Worm (Caenorhabditis elegans) whole organism, late embryonic: ENCODE measurements around the gene scc-3.

Source experiments
- C08G9.2 ChIP-seq: sonication (generic microtip); optimal IDR thresholded peaks from 2 replicates; lab custom pipeline; 2016; ENCODE audit warnings: mild to moderate bottlenecking, missing genetic modification characterization, moderate library complexity, missing compliant biosample characterization
- K09A11.1 ChIP-seq: sonication (generic microtip); optimal IDR thresholded peaks from 2 replicates; lab custom pipeline; 2017; ENCODE audit warnings: antibody characterized with exemption, mild to moderate bottlenecking, missing genetic modification characterization, missing compliant biosample characterization; ENCODE audit not compliant: insufficient read depth
- T23F11.4 ChIP-seq: fragments of 200-800 bp; sonication (Bioruptor generic); optimal IDR thresholded peaks from 2 replicates; lab custom pipeline; 2018; ENCODE audit warnings: mild to moderate bottlenecking, missing genetic modification characterization, missing compliant biosample characterization
- ama-1 ChIP-seq: fragments of 150-350 bp; optimal IDR thresholded peaks from 2 replicates; lab custom pipeline; 2014
- ceh-14 ChIP-seq: sonication (generic microtip); optimal IDR thresholded peaks from 2 replicates; lab custom pipeline; 2016; ENCODE audit warnings: missing genotype, missing genetic modification characterization, missing compliant biosample characterization
- ceh-18 ChIP-seq: sonication (generic microtip); optimal IDR thresholded peaks from 2 replicates; lab custom pipeline; 2016; ENCODE audit warnings: missing genetic modification characterization, missing compliant biosample characterization
- ceh-2 ChIP-seq: sonication (generic microtip); optimal IDR thresholded peaks from 2 replicates; lab custom pipeline; 2016; ENCODE audit warnings: missing genotype, missing genetic modification characterization, missing compliant biosample characterization
- ceh-24 ChIP-seq: sonication (generic microtip); optimal IDR thresholded peaks from 2 replicates; lab custom pipeline; 2016; ENCODE audit warnings: mild to moderate bottlenecking, missing genetic modification characterization, missing compliant biosample characterization
- ceh-30 ChIP-seq: fragments of 150-350 bp; optimal IDR thresholded peaks from 2 replicates; lab custom pipeline; 2014; ENCODE audit warnings: missing biosample characterization, missing genetic modification characterization
- ceh-31 ChIP-seq: sonication (generic microtip); optimal IDR thresholded peaks from 2 replicates; lab custom pipeline; 2016; ENCODE audit warnings: missing genetic modification characterization, missing compliant biosample characterization
- ceh-34 ChIP-seq: sonication (generic microtip); optimal IDR thresholded peaks from 2 replicates; lab custom pipeline; 2016; ENCODE audit warnings: mild to moderate bottlenecking, missing genetic modification characterization, missing compliant biosample characterization
- ceh-6 ChIP-seq: fragments of 200-800 bp; sonication (Bioruptor generic); optimal IDR thresholded peaks from 2 replicates; lab custom pipeline; 2018; ENCODE audit warnings: mild to moderate bottlenecking, missing genetic modification characterization, missing compliant biosample characterization
- ceh-9 ChIP-seq: sonication (generic microtip); optimal IDR thresholded peaks from 2 replicates; lab custom pipeline; 2016; ENCODE audit warnings: mild to moderate bottlenecking, missing genetic modification characterization, inconsistent platforms, missing compliant biosample characterization
- dmd-4 ChIP-seq: sonication (generic microtip); optimal IDR thresholded peaks from 2 replicates; lab custom pipeline; 2016; ENCODE audit warnings: borderline replicate concordance, missing genetic modification characterization, missing compliant biosample characterization
- dve-1 ChIP-seq: sonication (generic microtip); optimal IDR thresholded peaks from 2 replicates; lab custom pipeline; 2017; ENCODE audit warnings: antibody characterized with exemption, mild to moderate bottlenecking, missing genetic modification characterization, missing compliant biosample characterization
- elt-4 ChIP-seq: sonication (generic microtip); optimal IDR thresholded peaks from 2 replicates; lab custom pipeline; 2016; ENCODE audit warnings: missing genetic modification characterization, missing compliant biosample characterization
- ets-4 ChIP-seq: sonication (generic microtip); optimal IDR thresholded peaks from 2 replicates; lab custom pipeline; 2016; ENCODE audit warnings: missing genetic modification characterization, missing compliant biosample characterization
- eyg-1 ChIP-seq: sonication (generic microtip); optimal IDR thresholded peaks from 2 replicates; lab custom pipeline; 2016; ENCODE audit warnings: missing genotype, missing genetic modification characterization, missing compliant biosample characterization
- fkh-6 ChIP-seq: sonication (generic microtip); optimal IDR thresholded peaks from 2 replicates; lab custom pipeline; 2016; ENCODE audit warnings: missing genetic modification characterization, missing compliant biosample characterization
- hlh-6 ChIP-seq: sonication (generic microtip); optimal IDR thresholded peaks from 2 replicates; lab custom pipeline; 2016; ENCODE audit warnings: missing genotype, missing genetic modification characterization, missing compliant biosample characterization
- hlh-8 ChIP-seq: sonication (generic microtip); optimal IDR thresholded peaks from 2 replicates; lab custom pipeline; 2016; ENCODE audit warnings: missing genotype, missing genetic modification characterization, missing compliant biosample characterization
- lim-6 ChIP-seq: sonication (generic microtip); optimal IDR thresholded peaks from 2 replicates; lab custom pipeline; 2016; ENCODE audit warnings: missing genetic modification characterization, missing compliant biosample characterization
- lin-11 ChIP-seq: fragments of 200-800 bp; sonication (Bioruptor generic); optimal IDR thresholded peaks from 2 replicates; lab custom pipeline; 2018; ENCODE audit warnings: mild to moderate bottlenecking, missing genetic modification characterization, missing compliant biosample characterization
- madf-2 ChIP-seq: sonication (generic microtip); optimal IDR thresholded peaks from 2 replicates; lab custom pipeline; 2017; ENCODE audit warnings: missing genetic modification characterization, missing compliant biosample characterization
- nhr-11 ChIP-seq: fragments of 150-350 bp; optimal IDR thresholded peaks from 2 replicates; lab custom pipeline; 2014; ENCODE audit warnings: missing biosample characterization, missing genetic modification characterization
- nhr-232 ChIP-seq: sonication (generic microtip); optimal IDR thresholded peaks from 2 replicates; lab custom pipeline; 2016; ENCODE audit warnings: missing genetic modification characterization, missing compliant biosample characterization
- npax-4 ChIP-seq: sonication (generic microtip); optimal IDR thresholded peaks from 2 replicates; lab custom pipeline; 2016; ENCODE audit warnings: missing genetic modification characterization, missing compliant biosample characterization
- pag-3 ChIP-seq: sonication (generic microtip); optimal IDR thresholded peaks from 2 replicates; lab custom pipeline; 2016; ENCODE audit warnings: missing compliant biosample characterization, missing genetic modification characterization, borderline replicate concordance
- pat-9 ChIP-seq: fragments of 200-800 bp; sonication (Bioruptor generic); optimal IDR thresholded peaks from 2 replicates; lab custom pipeline; 2018; ENCODE audit warnings: mild to moderate bottlenecking, missing genetic modification characterization, moderate library complexity, missing compliant biosample characterization
- pax-1 ChIP-seq: fragments of 150-350 bp; optimal IDR thresholded peaks from 2 replicates; lab custom pipeline; 2014; ENCODE audit warnings: missing biosample characterization, missing genetic modification characterization
- pha-2 ChIP-seq: sonication (generic microtip); optimal IDR thresholded peaks from 2 replicates; lab custom pipeline; 2017; ENCODE audit warnings: mild to moderate bottlenecking, missing genetic modification characterization, missing compliant biosample characterization
- pha-4 ChIP-seq: fragments of 150-350 bp; optimal IDR thresholded peaks from 2 replicates; lab custom pipeline; 2018; ENCODE audit warnings: missing biosample characterization, missing genetic modification reagents, missing genetic modification characterization
- pqm-1 ChIP-seq: sonication (generic microtip); optimal IDR thresholded peaks from 2 replicates; lab custom pipeline; 2016; ENCODE audit warnings: missing genetic modification characterization, missing compliant biosample characterization
- pros-1 ChIP-seq: fragments of 150-350 bp; optimal IDR thresholded peaks from 2 replicates; lab custom pipeline; 2014; ENCODE audit warnings: missing biosample characterization, missing genetic modification reagents, missing genetic modification characterization
- ref-2 ChIP-seq: sonication (generic microtip); optimal IDR thresholded peaks from 2 replicates; lab custom pipeline; 2016; ENCODE audit warnings: missing genetic modification characterization, missing compliant biosample characterization
- rnt-1 ChIP-seq: sonication (generic microtip); optimal IDR thresholded peaks from 2 replicates; lab custom pipeline; 2016; ENCODE audit warnings: missing genetic modification characterization, missing compliant biosample characterization
- sdc-2 ChIP-seq: sonication (generic microtip); optimal IDR thresholded peaks from 2 replicates; lab custom pipeline; 2016; ENCODE audit warnings: missing genotype, missing genetic modification characterization, missing compliant biosample characterization
- sox-4 ChIP-seq: sonication (generic microtip); optimal IDR thresholded peaks from 2 replicates; lab custom pipeline; 2017; ENCODE audit warnings: mild to moderate bottlenecking, missing genetic modification characterization, inconsistent platforms, missing compliant biosample characterization
- tbx-2 ChIP-seq: sonication (generic microtip); optimal IDR thresholded peaks from 2 replicates; lab custom pipeline; 2016; ENCODE audit warnings: missing genetic modification characterization, missing compliant biosample characterization
- tbx-7 ChIP-seq: sonication (generic microtip); optimal IDR thresholded peaks from 2 replicates; lab custom pipeline; 2016; ENCODE audit warnings: missing genotype, missing genetic modification characterization, missing compliant biosample characterization
- unc-3 ChIP-seq, 2 experiments: fragments of 200-800 bp in 1 of 2; sonication (Bioruptor generic) in 1 of 2; sonication (generic microtip) in 1 of 2; conservative IDR thresholded peaks in 1 of 2; optimal IDR thresholded peaks in 1 of 2; 2 replicates each; pipeline versions ENCODE4 v1.3.6 to Lab custom; 2016 to 2022; ENCODE audit warnings: missing compliant biosample characterization in 2 of 2, missing genetic modification characterization in 2 of 2, missing genetic modification reagents in 1 of 2
- unc-55 ChIP-seq: sonication (generic microtip); optimal IDR thresholded peaks from 2 replicates; lab custom pipeline; 2017; ENCODE audit warnings: missing biosample characterization, missing genetic modification reagents, missing genetic modification characterization

scc-3 gene

DNA sequence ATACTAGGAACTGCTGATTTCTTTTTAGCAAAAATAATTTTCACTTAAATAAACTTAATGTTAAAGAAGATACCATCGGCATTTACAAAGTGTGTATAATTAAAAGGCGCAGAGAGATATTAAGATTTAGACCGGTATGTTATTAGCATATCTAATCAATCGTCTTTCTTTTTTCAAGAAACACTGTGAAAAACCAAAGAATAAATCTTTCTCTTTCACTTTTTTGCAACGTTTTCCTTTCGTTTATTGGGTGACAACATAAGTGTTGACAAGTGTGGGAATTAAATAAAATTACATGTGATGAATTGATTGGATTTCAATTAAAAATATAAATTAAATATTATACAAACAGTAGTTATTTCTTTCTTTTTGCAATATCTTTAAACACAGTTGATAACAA lies 11.3 kb upstream of the scc-3 start, which contains the start of gene C15C8.8:
C15C8.8 (minus strand) TSS at position 101 of the 400 bp plus-strand sequence.
- TF ChIP-seq madf-2 (tag; lab: Kevin White, UChicago) = no peak
- TF ChIP-seq ceh-2 (tag; lab: Kevin White, UChicago) = no peak
- no peak for TF ChIP-seq dmd-4
- TF ChIP-seq npax-4 = no peak
- TF ChIP-seq C08G9.2 (tag; lab: Kevin White, UChicago) = no peak
- no peak for TF ChIP-seq tbx-7 (tag; lab: Kevin White, UChicago)
- no peak for TF ChIP-seq nhr-232
- no peak for TF ChIP-seq pat-9 (tag; lab: Kevin White, UChicago)
- no peak for TF ChIP-seq rnt-1 (tag; lab: Kevin White, UChicago)
- TF ChIP-seq ceh-18 = no peak
- TF ChIP-seq, all 69 proteins: peak for 0

DNA sequence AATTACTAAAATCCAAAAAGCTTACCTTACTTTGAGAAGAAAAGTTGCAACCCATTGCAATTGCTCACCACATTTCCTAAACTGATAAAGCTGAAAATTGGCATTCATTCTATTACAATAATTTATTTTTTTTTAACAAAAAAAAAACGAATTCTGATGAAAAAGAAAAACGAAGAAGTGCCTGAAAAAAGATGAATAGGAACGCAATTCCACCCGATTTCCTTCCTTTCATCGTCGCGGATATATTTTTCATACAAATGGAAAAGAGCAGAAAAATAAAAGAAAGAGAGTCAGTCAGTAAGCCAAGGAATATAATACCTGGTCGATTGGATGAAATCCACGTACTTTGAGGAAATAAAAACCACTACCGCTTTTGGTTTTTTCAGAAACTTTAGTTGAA lies 8.9 kb upstream of the scc-3 start, which contains the start of gene gpa-13:
gpa-13 (minus strand) TSS at position 101 of the 400 bp plus-strand sequence.
- TF ChIP-seq unc-3 (GFP tag; conservative IDR thresholded peaks at IDR 0.05; lab: Robert Waterston, UW) = no peak
- TF ChIP-seq unc-3 (tag; optimal IDR thresholded peaks at IDR 0.05; lab: Kevin White, UChicago) = no peak

DNA sequence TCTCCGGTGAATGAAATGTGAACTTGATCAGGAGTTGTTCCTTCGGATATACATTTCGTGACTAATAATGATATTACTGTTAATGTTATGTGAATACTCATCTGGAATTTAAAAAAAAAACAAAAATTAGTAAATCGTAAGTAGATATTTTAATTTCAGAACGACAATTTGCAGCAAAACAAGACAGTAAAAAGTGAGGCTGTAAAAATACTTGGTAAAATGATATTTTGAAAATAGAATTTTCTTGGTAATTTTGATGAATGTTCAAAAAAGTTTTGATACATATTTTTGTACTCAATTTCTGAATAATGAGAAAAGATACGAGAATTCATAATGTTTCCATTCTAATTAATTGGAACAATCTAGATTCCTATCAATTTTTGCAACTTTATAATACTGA lies 4.1 kb upstream of the scc-3 start, which contains the start of gene papl-1:
papl-1 (minus strand) TSS at position 101 of the 400 bp plus-strand sequence.
- TF ChIP-seq ceh-14 (tag; lab: Kevin White, UChicago) (no peak), lim-6 (tag; lab: Kevin White, UChicago) (no peak), hlh-8 (tag; lab: Kevin White, UChicago) (no peak), tbx-2 (tag; lab: Kevin White, UChicago) (no peak), tbx-7 (tag; lab: Kevin White, UChicago) (no peak), K09A11.1 (tag; lab: Kevin White, UChicago) (no peak), sox-4 (no peak)
- TF ChIP-seq, all 69 proteins: peak for 0

DNA sequence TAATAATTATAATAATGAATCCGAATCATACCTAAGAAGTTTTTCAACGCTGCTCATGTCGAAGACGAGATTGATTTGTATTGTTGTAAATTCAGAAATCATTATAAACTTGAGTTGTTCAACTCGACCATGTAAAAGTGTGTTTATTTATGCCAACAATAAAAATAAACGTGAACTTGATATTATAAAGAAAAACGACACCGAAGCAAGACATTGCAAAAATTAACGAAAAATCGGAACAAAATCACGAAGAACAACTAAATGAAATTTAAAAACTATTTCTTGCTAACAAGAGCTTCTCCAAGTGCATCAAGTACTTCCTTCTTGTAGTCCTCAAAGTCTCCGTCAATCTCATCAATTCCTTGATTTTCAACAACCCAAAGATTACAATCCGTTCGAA lies 2.8 kb upstream of the scc-3 start, which contains the start of gene F18E2.15:
F18E2.15 (minus strand) TSS at position 101 of the 400 bp plus-strand sequence.
- TF ChIP-seq ceh-24 (tag; lab: Kevin White, UChicago) (no peak), T23F11.4 (GFP tag; lab: Kevin White, UChicago) (no peak), ceh-31 (no peak), pha-4 (tag; lab: Kevin White, UChicago) (no peak), ama-1 (no peak), ceh-30 (tag; lab: Kevin White, UChicago) (no peak), unc-55 (GFP tag; lab: Kevin White, UChicago) (no peak), C08G9.2 (tag; lab: Kevin White, UChicago) (no peak), pros-1 (no peak), dmd-4 (no peak), dve-1 (tag; lab: Kevin White, UChicago) (no peak), pha-2 (tag; lab: Kevin White, UChicago) (no peak), hlh-6 (tag; lab: Kevin White, UChicago) (no peak), eyg-1 (no peak), pat-9 (tag; lab: Kevin White, UChicago) (no peak), tbx-7 (tag; lab: Kevin White, UChicago) (no peak), ets-4 (no peak)

DNA sequence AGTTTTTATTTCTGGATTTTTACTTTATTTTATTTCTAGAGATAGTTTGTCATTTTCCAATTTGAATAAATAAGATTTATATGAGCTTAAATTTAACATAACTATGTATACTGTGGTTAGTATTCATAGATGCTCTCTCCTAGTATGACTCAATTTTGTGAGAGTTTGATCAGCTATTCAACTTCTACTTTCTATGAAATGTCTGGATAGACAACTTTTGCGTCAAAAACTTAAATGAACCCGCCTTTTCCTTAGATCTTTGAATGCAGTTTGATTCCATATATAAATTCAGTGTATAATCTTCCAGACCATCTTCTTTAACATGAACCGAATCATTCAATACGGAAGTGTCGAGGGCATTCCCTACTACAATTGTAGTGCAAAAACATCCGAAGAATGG lies 5.2 kb downstream of the scc-3 start, which contains the start of gene srt-43:
srt-43 (plus strand) TSS at position 301 of the 400 bp plus-strand sequence.
- TF ChIP-seq elt-4 (no peak), pqm-1 (tag; lab: Kevin White, UChicago) (no peak), sdc-2 (tag; lab: Kevin White, UChicago) (no peak), lim-6 (tag; lab: Kevin White, UChicago) (no peak), fkh-6 (tag; lab: Kevin White, UChicago) (no peak), lin-11 (tag; lab: Kevin White, UChicago) (no peak), pha-2 (tag; lab: Kevin White, UChicago) (no peak), ceh-9 (tag; lab: Kevin White, UChicago) (no peak), pax-1 (tag; lab: Kevin White, UChicago) (no peak), ets-4 (no peak), ceh-6 (GFP tag; lab: Kevin White, UChicago) (no peak), pag-3 (tag; lab: Kevin White, UChicago) (no peak), ceh-34 (tag; lab: Kevin White, UChicago) (no peak), dmd-4 (no peak), ref-2 (tag; lab: Kevin White, UChicago) (no peak), nhr-11 (tag; lab: Kevin White, UChicago) (no peak), unc-55 (GFP tag; lab: Kevin White, UChicago) (no peak)
